Fruit fly (Drosophila melanogaster) whole organism, embryonic: ENCODE data around the gene lok.

Experiments
- CG2678 ChIP-seq: fragments of 200-800 bp; sonication (Bioruptor generic); optimal IDR thresholded peaks from 3 replicates; lab custom pipeline; 2019; ENCODE audit warnings: missing biosample characterization, mild to moderate bottlenecking, missing genetic modification characterization, moderate library complexity
- CG6765 ChIP-seq: fragments of 200-800 bp; sonication (Bioruptor generic); optimal IDR thresholded peaks from 3 replicates; lab custom pipeline; 2017; ENCODE audit warnings: missing biosample characterization, mild to moderate bottlenecking, missing genetic modification characterization
- CG9817 ChIP-seq: fragments of 200-800 bp; sonication (Bioruptor generic); optimal IDR thresholded peaks from 2 replicates; lab custom pipeline; 2018; ENCODE audit warnings: missing biosample characterization, mild to moderate bottlenecking, missing genetic modification characterization, moderate library complexity
- HLH54F ChIP-seq: fragments of 200-800 bp; sonication (Bioruptor generic); optimal IDR thresholded peaks from 3 replicates; lab custom pipeline; 2016; ENCODE audit warnings: missing biosample characterization, missing genetic modification characterization
- Hr51 ChIP-seq, 2 experiments: fragments of 200-800 bp; sonication (Bioruptor generic); optimal IDR thresholded peaks; 2 replicates in 1 of 2; 3 replicates in 1 of 2; lab custom pipeline; 2016 to 2018; ENCODE audit warnings: missing biosample characterization in 2 of 2, missing genetic modification characterization in 2 of 2, mild to moderate bottlenecking in 1 of 2, moderate library complexity in 1 of 2
- Taf1 ChIP-seq: fragments of 200-800 bp; sonication (Bioruptor generic); IDR thresholded peaks from 2 replicates; pipeline ENCODE4 v1.3.6; 2022; ENCODE audit warnings: missing biosample characterization, missing genetic modification characterization
- Tbp ChIP-seq: fragments of >200 bp; optimal IDR thresholded peaks from 2 replicates; lab custom pipeline; 2018; ENCODE audit warnings: missing biosample characterization, missing genetic modification characterization
- ara ChIP-seq: fragments of 200-800 bp; sonication (Bioruptor generic); IDR thresholded peaks from 2 replicates; pipeline ENCODE4 v1.3.6; 2022; ENCODE audit warnings: missing biosample characterization, missing genetic modification characterization
- emc ChIP-seq: fragments of 200-800 bp; sonication (Bioruptor generic); optimal IDR thresholded peaks from 2 replicates; lab custom pipeline; 2016; ENCODE audit warnings: missing biosample characterization, missing genetic modification characterization
- fd96Cb ChIP-seq: fragments of 200-800 bp; sonication (Bioruptor generic); optimal IDR thresholded peaks from 2 replicates; lab custom pipeline; 2018; ENCODE audit warnings: missing biosample characterization, mild to moderate bottlenecking, missing genetic modification characterization, moderate library complexity
- p53 ChIP-seq: fragments of 200-800 bp; sonication (Bioruptor generic); optimal IDR thresholded peaks from 2 replicates; lab custom pipeline; 2016; ENCODE audit warnings: missing biosample characterization, missing genetic modification characterization
- tgo ChIP-seq: fragments of 200-800 bp; sonication (Bioruptor generic); IDR thresholded peaks from 3 replicates; pipeline ENCODE4 v1.3.6; 2022; ENCODE audit warnings: missing biosample characterization, missing genetic modification characterization
- unc-4 ChIP-seq: fragments of 200-800 bp; sonication (Bioruptor generic); IDR thresholded peaks from 2 replicates; pipeline ENCODE4 v1.3.6; 2022; ENCODE audit warnings: missing biosample characterization, missing genetic modification characterization; ENCODE audit not compliant: partially characterized antibody

DNA sequence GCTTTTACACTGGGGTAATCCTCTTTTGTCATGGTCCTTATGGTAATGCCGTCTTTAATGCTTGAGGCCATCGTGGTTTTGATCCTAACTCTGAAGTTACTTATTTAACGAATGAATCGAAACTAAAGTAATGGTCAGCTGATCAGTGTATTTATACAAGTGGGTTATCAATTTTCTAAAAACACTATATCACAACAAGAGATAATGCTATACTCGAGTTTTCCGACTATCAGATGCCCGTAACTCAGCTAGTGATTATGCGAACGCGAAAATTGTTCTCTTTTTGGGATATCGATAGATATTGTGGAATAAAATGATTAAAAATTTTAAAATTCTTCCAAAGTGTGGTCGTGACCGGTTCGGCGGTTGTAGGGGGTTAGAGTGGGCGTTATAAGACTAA lies 35.5 kb upstream of the lok start, which contains the start of gene AANATL3:
- no peak for TF ChIP-seq Tbp (GFP tag; lab: Kevin White, UChicago)
- TF ChIP-seq CG6765 (GFP tag; lab: Kevin White, UChicago), result no peak
- TF ChIP-seq tgo (GFP tag; lab: Robert Waterston, UW), result no peak
- TF ChIP-seq fd96Cb, result no peak
- no peak for TF ChIP-seq ara (GFP tag; lab: Robert Waterston, UW)
- TF ChIP-seq CG9817, result no peak
- no peak for TF ChIP-seq Hr51 (GFP tag; optimal IDR thresholded peaks at IDR 0.05; lab: Kevin White, UChicago)
- TF ChIP-seq unc-4, result no peak
- no peak for TF ChIP-seq HLH54F (GFP tag; lab: Kevin White, UChicago)
- TF ChIP-seq CG2678 (tag; lab: Kevin White, UChicago), result no peak
- no peak for TF ChIP-seq emc (GFP tag; lab: Kevin White, UChicago)
- no peak for TF ChIP-seq p53
- no peak for TF ChIP-seq Taf1 (GFP tag; lab: Robert Waterston, UW)
